ENCODE assay signal across 1 fruit fly cellular context in genomic region chr3R:15832525-15832924, dm6.
TF ChIP-seq lines count a peak whose summit lies in the region.

TSS of gene rec (minus strand) at chr3R:15832632.

TF ChIP-seq in whole organism, embryonic, 481 proteins besides CTCF, POLR2A, EP300 and RAD21 (continued from another document):
- TF ChIP-seq vnd (GFP tag; IDR thresholded peaks at IDR 0.05; lab: Robert Waterston, UW; ENCODE audit: partially characterized antibody) (0 out of 3 replicates have a peak, but pooled peaks have one; percentile 31), CG1603 (tag; optimal IDR thresholded peaks at IDR 0.05; lab: Kevin White, UChicago) (peak; percentile 36)
